Worm (Caenorhabditis elegans) whole organism, L4 larva: Measurements from ENCODE around the gene sru-38.

ENCODE experiments used
- F44E2.7 ChIP-seq: fragments of 200-800 bp; sonication (Bioruptor generic); IDR thresholded peaks from 2 replicates; pipeline ENCODE4 v2.1.2; 2022; ENCODE audit warnings: missing genetic modification characterization, missing compliant biosample characterization
- Y105C5A.15 ChIP-seq: fragments of 200-800 bp; sonication (Bioruptor generic); IDR thresholded peaks from 2 replicates; pipeline ENCODE4 v1.3.6; 2022; ENCODE audit warnings: missing genetic modification characterization, missing compliant biosample characterization
- Y75B8A.6 ChIP-seq: fragments of 200-800 bp; sonication (Bioruptor generic); IDR thresholded peaks from 2 replicates; pipeline ENCODE4 v1.3.6; 2022; ENCODE audit warnings: missing genetic modification reagents, missing genetic modification characterization, missing compliant biosample characterization
- ZK546.5 ChIP-seq, 2 experiments: sonication (generic microtip); optimal IDR thresholded peaks; 2 replicates each; lab custom pipeline; 2017; ENCODE audit warnings: missing biosample characterization in 2 of 2, missing genetic modification characterization in 2 of 2
- ama-1 ChIP-seq: fragments of 150-350 bp; optimal IDR thresholded peaks from 2 replicates; lab custom pipeline; 2014; ENCODE audit warnings: inconsistent platforms, mixed read lengths
- arid-1 ChIP-seq: fragments of 200-800 bp; sonication (Bioruptor generic); conservative IDR thresholded peaks from 2 replicates; pipeline ENCODE4 v1.3.6; 2022; ENCODE audit warnings: missing genetic modification reagents, missing genetic modification characterization, missing compliant biosample characterization
- ceh-82 ChIP-seq: sonication (generic microtip); optimal IDR thresholded peaks from 2 replicates; lab custom pipeline; 2017; ENCODE audit warnings: missing biosample characterization, missing genetic modification characterization
- ces-1 ChIP-seq: fragments of 150-350 bp; sonication (generic microtip); optimal IDR thresholded peaks from 4 replicates; lab custom pipeline; 2014; ENCODE audit warnings: missing biosample characterization, missing genetic modification reagents, missing genetic modification characterization
- cey-2 ChIP-seq: sonication (generic microtip); optimal IDR thresholded peaks from 3 replicates; lab custom pipeline; 2017; ENCODE audit warnings: missing genetic modification characterization, mild to moderate bottlenecking, missing compliant biosample characterization, antibody characterized with exemption, borderline replicate concordance; ENCODE audit not compliant: insufficient read depth
- ctbp-1 ChIP-seq: fragments of 200-800 bp; sonication (Bioruptor generic); IDR thresholded peaks from 2 replicates; pipeline ENCODE4 v1.3.6; 2022; ENCODE audit warnings: missing genetic modification reagents, missing genetic modification characterization, missing compliant biosample characterization
- daf-12 ChIP-seq: fragments of 150-350 bp; optimal IDR thresholded peaks from 2 replicates; lab custom pipeline; 2014; ENCODE audit warnings: missing biosample characterization, missing genetic modification reagents, missing genetic modification characterization
- daf-16 ChIP-seq, 3 experiments: sonication (generic microtip); optimal IDR thresholded peaks; 2 replicates each; lab custom pipeline; 2016 to 2017; ENCODE audit warnings: missing genetic modification characterization in 3 of 3, missing genetic modification reagents in 3 of 3, mild to moderate bottlenecking in 2 of 3, missing compliant biosample characterization in 2 of 3, missing biosample characterization in 1 of 3, moderate library complexity in 1 of 3
- daf-8 ChIP-seq: fragments of 200-800 bp; sonication (Bioruptor generic); IDR thresholded peaks from 2 replicates; pipeline ENCODE4 v1.3.6; 2022; ENCODE audit warnings: missing genetic modification characterization, missing compliant biosample characterization
- duxl-1 ChIP-seq: sonication (generic microtip); optimal IDR thresholded peaks from 2 replicates; lab custom pipeline; 2016; ENCODE audit warnings: mild to moderate bottlenecking, missing genetic modification characterization, moderate library complexity, missing compliant biosample characterization; ENCODE audit not compliant: poor library complexity
- fkh-10 ChIP-seq: fragments of 150-350 bp; optimal IDR thresholded peaks from 2 replicates; lab custom pipeline; 2014; ENCODE audit warnings: missing biosample characterization, missing genetic modification reagents, missing genetic modification characterization
- hif-1 ChIP-seq, 2 experiments: sonication (generic microtip); optimal IDR thresholded peaks; 2 replicates each; lab custom pipeline; 2016 to 2017; ENCODE audit warnings: missing compliant biosample characterization in 2 of 2, missing genetic modification characterization in 2 of 2, missing genetic modification reagents in 2 of 2, missing genotype in 2 of 2, mild to moderate bottlenecking in 1 of 2
- hlh-11 ChIP-seq: fragments of 200-800 bp; sonication (Bioruptor generic); optimal IDR thresholded peaks from 2 replicates; lab custom pipeline; 2018; ENCODE audit warnings: mild to moderate bottlenecking, missing genetic modification characterization, missing compliant biosample characterization
- hlh-30 ChIP-seq: sonication (generic microtip); optimal IDR thresholded peaks from 2 replicates; lab custom pipeline; 2017; ENCODE audit warnings: antibody characterized with exemption, mild to moderate bottlenecking, missing genetic modification characterization, missing compliant biosample characterization; ENCODE audit not compliant: insufficient read depth
- jun-1 ChIP-seq: fragments of 150-350 bp; optimal IDR thresholded peaks from 2 replicates; lab custom pipeline; 2014; ENCODE audit warnings: missing biosample characterization, missing genetic modification reagents, missing genetic modification characterization
- lin-1 ChIP-seq: fragments of 200-800 bp; sonication (Bioruptor generic); IDR thresholded peaks from 2 replicates; pipeline ENCODE4 v1.3.6; 2022; ENCODE audit warnings: missing genetic modification reagents, missing genetic modification characterization, missing compliant biosample characterization
- lin-15B ChIP-seq: fragments of 150-350 bp; sonication (generic microtip); optimal IDR thresholded peaks from 3 replicates; lab custom pipeline; 2014; ENCODE audit warnings: missing biosample characterization, missing genetic modification characterization
- lin-38 ChIP-seq: fragments of 200-800 bp; sonication (Bioruptor generic); IDR thresholded peaks from 2 replicates; pipeline ENCODE4 v1.3.6; 2022; ENCODE audit warnings: missing genetic modification reagents, missing genetic modification characterization, missing compliant biosample characterization
- lir-3 ChIP-seq: sonication (generic microtip); optimal IDR thresholded peaks from 2 replicates; lab custom pipeline; 2016; ENCODE audit warnings: mild to moderate bottlenecking, missing genetic modification characterization, missing compliant biosample characterization
- madf-5 ChIP-seq, 2 experiments: fragments of 200-800 bp; sonication (Bioruptor generic); IDR thresholded peaks; 2 replicates each; pipeline ENCODE4 v1.3.6; 2022; ENCODE audit warnings: missing compliant biosample characterization in 2 of 2, missing genetic modification characterization in 2 of 2
- nhr-10 ChIP-seq: fragments of 150-350 bp; optimal IDR thresholded peaks from 2 replicates; lab custom pipeline; 2014; ENCODE audit warnings: missing biosample characterization, missing genetic modification characterization
- nhr-111 ChIP-seq: fragments of 200-800 bp; sonication (Bioruptor generic); optimal IDR thresholded peaks from 2 replicates; lab custom pipeline; 2018; ENCODE audit warnings: mild to moderate bottlenecking, missing genetic modification characterization, missing compliant biosample characterization
- nhr-41 ChIP-seq: fragments of 200-800 bp; sonication (Bioruptor generic); IDR thresholded peaks from 2 replicates; pipeline ENCODE4 v1.3.6; 2022; ENCODE audit warnings: missing genetic modification reagents, missing genetic modification characterization, missing compliant biosample characterization
- nhr-42 ChIP-seq: fragments of 200-800 bp; sonication (Bioruptor generic); IDR thresholded peaks from 2 replicates; pipeline ENCODE4 v1.3.6; 2022; ENCODE audit warnings: missing genetic modification characterization, missing compliant biosample characterization
- nhr-77 ChIP-seq: fragments of 150-350 bp; optimal IDR thresholded peaks from 2 replicates; lab custom pipeline; 2014; ENCODE audit warnings: missing biosample characterization, missing genetic modification characterization
- pha-4 ChIP-seq, 2 experiments: fragments of 150-350 bp in 1 of 2; fragments of 200-800 bp in 1 of 2; sonication (Bioruptor generic) in 1 of 2; IDR thresholded peaks in 1 of 2; optimal IDR thresholded peaks in 1 of 2; 2 replicates each; pipeline versions ENCODE4 v1.3.6 to Lab custom; 2014 to 2022; ENCODE audit warnings: missing genetic modification characterization in 2 of 2, missing genetic modification reagents in 2 of 2, missing biosample characterization in 1 of 2, missing compliant biosample characterization in 1 of 2
- php-3 ChIP-seq: fragments of 200-800 bp; sonication (Bioruptor generic); IDR thresholded peaks from 2 replicates; pipeline ENCODE4 v1.3.6; 2022; ENCODE audit warnings: missing genetic modification reagents, missing genetic modification characterization, missing compliant biosample characterization
- pqm-1 ChIP-seq: sonication (generic microtip); optimal IDR thresholded peaks from 2 replicates; lab custom pipeline; 2017; ENCODE audit warnings: missing biosample characterization, missing genetic modification characterization
- saeg-2 ChIP-seq: fragments of 200-800 bp; sonication (Bioruptor generic); IDR thresholded peaks from 2 replicates; pipeline ENCODE4 v1.3.6; 2022; ENCODE audit warnings: missing genetic modification reagents, missing genetic modification characterization, missing compliant biosample characterization
- tag-97 ChIP-seq: fragments of 200-800 bp; sonication (Bioruptor generic); IDR thresholded peaks from 2 replicates; pipeline ENCODE4 v1.3.6; 2022; ENCODE audit warnings: missing genetic modification characterization, missing compliant biosample characterization
- unc-130 ChIP-seq: sonication (generic microtip); optimal IDR thresholded peaks from 2 replicates; lab custom pipeline; 2016; ENCODE audit warnings: missing genetic modification reagents, missing genetic modification characterization, missing compliant biosample characterization
- unc-62 ChIP-seq, 3 experiments: fragments of 150-350 bp in 1 of 3; sonication (generic microtip); optimal IDR thresholded peaks in 2 of 3; peaks in 1 of 3; 1 replicate in 1 of 3; 2 replicates in 2 of 3; lab custom pipeline; 2014 to 2017; ENCODE audit warnings: missing biosample characterization in 3 of 3, missing genetic modification characterization in 3 of 3, missing genetic modification reagents in 3 of 3, missing genotype in 1 of 3
- zag-1 ChIP-seq: fragments of 150-350 bp; optimal IDR thresholded peaks from 2 replicates; lab custom pipeline; 2014; ENCODE audit warnings: missing biosample characterization, missing genetic modification characterization
- zfp-2 ChIP-seq: sonication (generic microtip); optimal IDR thresholded peaks from 2 replicates; lab custom pipeline; 2016; ENCODE audit warnings: mild to moderate bottlenecking, missing genetic modification characterization, missing compliant biosample characterization
- ztf-11 ChIP-seq: fragments of 150-350 bp; optimal IDR thresholded peaks from 2 replicates; lab custom pipeline; 2014; ENCODE audit warnings: missing biosample characterization, missing genetic modification characterization

The sru-38 gene

DNA sequence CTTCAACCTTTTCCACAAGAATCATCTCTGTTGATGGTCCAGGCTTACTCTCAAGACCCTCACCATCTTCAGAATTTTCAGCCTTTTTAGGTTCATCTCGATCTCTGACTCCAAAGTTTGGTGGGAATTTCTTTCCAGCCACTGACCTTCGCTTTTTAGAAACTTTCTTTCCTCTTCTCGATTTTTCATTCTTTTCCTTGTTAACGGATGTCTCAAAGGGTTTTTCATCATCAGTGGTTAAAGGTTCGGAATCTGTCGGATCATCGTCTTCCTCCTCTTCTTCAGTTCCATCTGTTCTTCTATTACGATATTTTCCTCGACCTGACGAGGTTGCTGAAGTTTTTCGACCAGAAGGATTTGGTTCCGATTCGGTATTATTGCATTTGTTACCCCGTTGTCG lies 12.7 kb upstream of the sru-38 start:
- TF ChIP-seq ceh-82 (tag; lab: Kevin White, UChicago) (no peak), unc-62 (GFP tag; optimal IDR thresholded peaks at IDR 0.05 in 1 of 2; lab: Kevin White, UChicago) (peak in 1 of 2 experiments; percentile 92), unc-62 (tag; optimal IDR thresholded peaks at IDR 0.05; lab: Kevin White, UChicago) (no peak), nhr-10 (tag; lab: Kevin White, UChicago) (no peak), hif-1 (tag; optimal IDR thresholded peaks at IDR 0.05; lab: Kevin White, UChicago) (no peak)

DNA sequence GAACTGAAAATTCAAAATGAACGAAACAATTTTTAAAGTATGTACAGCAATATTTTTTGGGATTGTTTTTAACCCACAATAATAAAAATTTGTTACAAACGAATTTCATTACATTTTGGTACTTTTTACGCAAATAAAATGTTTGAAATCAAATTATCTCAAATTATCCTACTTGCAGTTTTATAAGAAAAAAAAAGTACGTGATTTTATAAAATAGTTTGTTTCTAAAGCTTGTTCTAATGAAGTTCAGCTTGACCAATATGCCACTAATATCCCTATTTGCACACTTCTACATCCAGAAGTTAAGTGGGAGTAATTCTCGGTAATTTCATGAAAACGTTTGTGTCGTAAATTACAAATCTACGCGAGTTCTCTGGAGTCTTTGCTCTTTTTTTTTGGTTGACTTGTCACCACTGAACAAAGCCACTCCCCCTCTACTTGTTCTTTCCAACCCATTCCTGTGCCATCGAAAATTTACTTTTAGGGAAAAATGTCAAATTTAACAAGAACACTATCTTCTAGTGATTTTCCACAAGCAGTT lies 7.6 kb upstream of the sru-38 start, which contains the start of gene sru-8:
Gene sru-8, plus strand, starts transcription at position 491 of the 541 bp plus-strand sequence.
- TF ChIP-seq lin-15B = no peak
- peak in 1 of 2 experiments; percentile 91 for TF ChIP-seq unc-62 (GFP tag; optimal IDR thresholded peaks at IDR 0.05 in 1 of 2; lab: Kevin White, UChicago)
- TF ChIP-seq unc-62 (tag; optimal IDR thresholded peaks at IDR 0.05; lab: Kevin White, UChicago) = no peak

DNA sequence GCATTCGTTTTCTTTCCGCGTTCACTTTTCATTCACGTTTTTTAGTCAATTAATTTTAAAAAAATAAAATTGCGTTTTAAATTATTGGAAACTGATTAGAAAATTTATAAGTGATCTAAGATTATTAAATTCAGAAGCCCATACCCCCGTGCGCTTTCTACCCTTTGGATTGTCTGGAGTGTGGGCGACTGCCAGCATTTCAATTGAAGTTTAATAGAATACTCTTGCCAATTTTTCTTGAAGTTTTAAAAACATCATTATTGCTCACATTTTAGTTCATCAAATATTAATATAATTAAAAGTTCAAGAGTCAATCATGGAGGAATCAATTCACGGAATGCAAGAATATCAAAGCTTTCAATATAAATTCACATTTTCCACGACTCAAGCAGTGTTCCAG lies 5.5 kb upstream of the sru-38 start, which contains the start of gene sru-36:
Gene sru-36, plus strand, starts transcription at position 301 of the 400 bp plus-strand sequence.
- no peak for TF ChIP-seq ama-1
- no peak for TF ChIP-seq F44E2.7 (GFP tag; lab: Robert Waterston, UW)
- TF ChIP-seq php-3 (GFP tag; lab: Robert Waterston, UW) = no peak
- no peak for TF ChIP-seq zfp-2
- no peak for TF ChIP-seq nhr-77 (tag; lab: Kevin White, UChicago)
- TF ChIP-seq lin-15B = no peak
- TF ChIP-seq ztf-11 = no peak
- TF ChIP-seq ctbp-1 = no peak
- no peak for TF ChIP-seq lin-38 (GFP tag; lab: Robert Waterston, UW)
- no peak for TF ChIP-seq arid-1 (GFP tag; lab: Robert Waterston, UW)
- TF ChIP-seq daf-12 (tag; lab: Kevin White, UChicago) = no peak
- no peak for TF ChIP-seq nhr-42 (GFP tag; lab: Robert Waterston, UW)
- TF ChIP-seq madf-5 (GFP tag; IDR thresholded peaks at IDR 0.05; lab: Robert Waterston, UW) = no peak
- no peak for TF ChIP-seq cey-2 (tag; lab: Kevin White, UChicago)
- no peak for TF ChIP-seq daf-16 (GFP tag; optimal IDR thresholded peaks at IDR 0.05; lab: Kevin White, UChicago)
- no peak for TF ChIP-seq daf-16 (tag; optimal IDR thresholded peaks at IDR 0.05; lab: Kevin White, UChicago)
- no peak for TF ChIP-seq unc-130
- no peak for TF ChIP-seq daf-8

DNA sequence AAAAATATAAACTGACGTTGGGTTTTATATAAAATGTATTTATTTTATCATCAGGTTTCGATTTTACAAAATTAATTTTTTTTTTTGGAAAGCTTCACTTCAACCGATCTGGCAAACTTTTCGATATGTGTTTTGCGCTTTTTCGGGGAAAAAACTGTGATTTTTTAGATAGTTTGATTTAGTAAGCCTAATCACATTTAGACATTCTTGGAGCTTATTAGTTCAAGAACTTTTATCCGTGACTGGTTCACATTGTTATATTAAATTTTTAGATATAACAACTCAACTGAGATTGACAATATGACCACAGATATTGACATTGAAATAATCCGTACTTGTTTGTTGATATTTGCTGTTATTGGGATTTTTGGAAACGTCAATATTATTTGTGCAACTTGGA lies 1.8 kb upstream of the sru-38 start, which contains the start of gene srsx-21:
Gene srsx-21, plus strand, starts transcription at position 301 of the 400 bp plus-strand sequence.
- TF ChIP-seq unc-62 (GFP tag; optimal IDR thresholded peaks at IDR 0.05 in 1 of 2; lab: Kevin White, UChicago) (peak in 1 of 2 experiments; percentile 59), unc-62 (tag; optimal IDR thresholded peaks at IDR 0.05; lab: Kevin White, UChicago) (no peak), Y75B8A.6 (GFP tag; lab: Robert Waterston, UW) (no peak)
- TF ChIP-seq, all 104 proteins: peak for 1

- TF ChIP-seq lir-3 (tag; lab: Kevin White, UChicago) (no peak), pha-4 (GFP tag; IDR thresholded peaks at IDR 0.05; lab: Robert Waterston, UW) (no peak), pha-4 (tag; optimal IDR thresholded peaks at IDR 0.05; lab: Kevin White, UChicago) (no peak)
Observed at ce11 chrV:9833900-9834299, 1.9 kb downstream of the sru-38 start, which contains the start of gene sru-40. Gene sru-40 (minus strand): TSS chrV:9834000.

ce11 chrV:9824149-9824548 lies 11.7 kb downstream of the sru-38 start, which contains the start of gene str-2:
Gene str-2 (minus strand): TSS chrV:9824249.
- TF ChIP-seq ZK546.5 (tag; optimal IDR thresholded peaks at IDR 0.05; lab: Kevin White, UChicago) (no peak), pqm-1 (tag; lab: Kevin White, UChicago) (no peak), tag-97 (GFP tag; lab: Robert Waterston, UW) (no peak), Y105C5A.15 (GFP tag; lab: Robert Waterston, UW) (no peak), lin-38 (GFP tag; lab: Robert Waterston, UW) (no peak), nhr-111 (GFP tag; lab: Kevin White, UChicago) (no peak), hlh-11 (tag; lab: Kevin White, UChicago) (no peak), nhr-41 (GFP tag; lab: Robert Waterston, UW) (no peak), saeg-2 (GFP tag; lab: Robert Waterston, UW) (no peak), nhr-10 (tag; lab: Kevin White, UChicago) (no peak), unc-130 (no peak), hlh-30 (tag; lab: Kevin White, UChicago) (no peak), duxl-1 (tag; lab: Kevin White, UChicago) (no peak), fkh-10 (GFP tag; lab: Kevin White, UChicago) (no peak), ces-1 (no peak), zag-1 (tag; lab: Kevin White, UChicago) (no peak), jun-1 (tag; lab: Kevin White, UChicago) (no peak), lin-1 (GFP tag; lab: Robert Waterston, UW) (no peak)
